Fruit fly (Drosophila melanogaster) S2 (cell line): Measurements from ENCODE around the gene Atpalpha.

Experiments
- CG8478 ChIP-seq: fragments of >200 bp; optimal IDR thresholded peaks from 2 replicates; lab custom pipeline; 2018
- CTCF ChIP-seq, 2 experiments: fragments of >200 bp; optimal IDR thresholded peaks; 2 replicates each; lab custom pipeline; 2018

DNA sequence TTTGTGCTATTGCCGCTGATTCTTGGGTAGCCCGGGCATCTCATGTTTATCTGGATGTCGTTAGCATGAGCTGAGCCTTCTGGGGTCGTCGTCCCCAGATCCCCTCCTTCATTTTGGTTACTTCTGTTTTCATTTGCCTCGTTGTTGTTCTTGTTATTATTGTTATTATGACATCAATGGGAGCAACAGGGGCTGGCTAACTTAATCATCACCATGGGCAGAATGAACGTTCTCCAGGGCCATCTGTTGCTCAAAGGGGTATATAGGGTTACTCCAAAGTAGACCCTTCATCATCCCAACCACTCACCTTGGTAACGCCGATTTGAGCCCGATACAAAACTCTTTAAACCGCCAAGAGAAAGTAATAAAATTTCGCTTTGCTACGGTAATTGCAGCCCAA lies 49.8 kb downstream of the Atpalpha start:
- TF ChIP-seq CG8478 (lab: Kevin White, UChicago) (no peak), CTCF (optimal IDR thresholded peaks at IDR 0.05; lab: Kevin White, UChicago) (no peak)
